Fruit fly (Drosophila melanogaster) whole organism, embryonic: ENCODE measurements around the gene Tsp96F.
A peak's percentile ranks its signal among the peaks of the same experiment; 100 is the strongest.

Source experiments
- Atf3 ChIP-seq: fragments of 200-800 bp; sonication (Bioruptor generic); optimal IDR thresholded peaks from 3 replicates; lab custom pipeline; 2016; ENCODE audit warnings: missing biosample characterization, missing genetic modification characterization
- CG12299 ChIP-seq: fragments of 200-800 bp; sonication (Bioruptor generic); optimal IDR thresholded peaks from 2 replicates; lab custom pipeline; 2018; ENCODE audit warnings: missing biosample characterization, mild to moderate bottlenecking, missing genetic modification characterization
- CG13123 ChIP-seq: fragments of 200-800 bp; sonication (Bioruptor generic); optimal IDR thresholded peaks from 2 replicates; lab custom pipeline; 2016; ENCODE audit warnings: missing biosample characterization, missing genetic modification characterization
- CG13296 ChIP-seq: fragments of 200-800 bp; sonication (Bioruptor generic); optimal IDR thresholded peaks from 3 replicates; lab custom pipeline; 2018; ENCODE audit warnings: missing biosample characterization, mild to moderate bottlenecking, missing genetic modification characterization
- CG13624 ChIP-seq: fragments of 200-800 bp; sonication (Bioruptor generic); optimal IDR thresholded peaks from 2 replicates; lab custom pipeline; 2016; ENCODE audit warnings: missing biosample characterization, missing genetic modification characterization
- CG15479 ChIP-seq: fragments of 200-800 bp; sonication (Bioruptor generic); optimal IDR thresholded peaks from 3 replicates; lab custom pipeline; 2019; ENCODE audit warnings: missing biosample characterization, mild to moderate bottlenecking, missing genetic modification characterization, moderate library complexity
- CG1603 ChIP-seq: fragments of 200-800 bp; sonication (Bioruptor generic); optimal IDR thresholded peaks from 2 replicates; lab custom pipeline; 2019; ENCODE audit warnings: missing biosample characterization, mild to moderate bottlenecking, missing genetic modification characterization, moderate library complexity
- CG16779 ChIP-seq: fragments of 200-800 bp; sonication (Bioruptor generic); IDR thresholded peaks from 2 replicates; pipeline ENCODE4 v1.3.6; 2022; ENCODE audit warnings: missing biosample characterization, missing genetic modification characterization
- CG16813 ChIP-seq: fragments of 200-800 bp; sonication (Bioruptor generic); IDR thresholded peaks from 3 replicates; pipeline ENCODE4 v1.3.6; 2022; ENCODE audit warnings: missing biosample characterization, missing genetic modification characterization; ENCODE audit not compliant: partially characterized antibody
- CG17802 ChIP-seq: fragments of 200-800 bp; sonication (Bioruptor generic); optimal IDR thresholded peaks from 2 replicates; lab custom pipeline; 2018; ENCODE audit warnings: missing biosample characterization, mild to moderate bottlenecking, missing genetic modification characterization, moderate library complexity
- CG1832 ChIP-seq: fragments of 200-800 bp; sonication (Bioruptor generic); optimal IDR thresholded peaks from 2 replicates; lab custom pipeline; 2017; ENCODE audit warnings: missing biosample characterization, mild to moderate bottlenecking, missing genetic modification characterization, inconsistent platforms
- CG18476 ChIP-seq: fragments of 200-800 bp; sonication (Bioruptor generic); optimal IDR thresholded peaks from 2 replicates; lab custom pipeline; 2016; ENCODE audit warnings: missing biosample characterization, mild to moderate bottlenecking, missing genetic modification characterization
- CG2120 ChIP-seq: fragments of 200-800 bp; sonication (Bioruptor generic); optimal IDR thresholded peaks from 3 replicates; lab custom pipeline; 2016; ENCODE audit warnings: missing biosample characterization, missing genetic modification characterization
- CG4328 ChIP-seq: fragments of 200-800 bp; sonication (Bioruptor generic); optimal IDR thresholded peaks from 3 replicates; lab custom pipeline; 2017; ENCODE audit warnings: missing biosample characterization, missing genetic modification reagents, missing genetic modification characterization
- CG4820 ChIP-seq: fragments of 200-800 bp; sonication (Bioruptor generic); optimal IDR thresholded peaks from 3 replicates; lab custom pipeline; 2016; ENCODE audit warnings: missing biosample characterization, missing genetic modification characterization
- CG7271 ChIP-seq: fragments of 200-800 bp; sonication (Bioruptor generic); optimal IDR thresholded peaks from 2 replicates; lab custom pipeline; 2018; ENCODE audit warnings: missing biosample characterization, mild to moderate bottlenecking, missing genetic modification characterization, moderate library complexity
- CTCF ChIP-seq: fragments of 200-800 bp; sonication (Bioruptor generic); optimal IDR thresholded peaks from 2 replicates; lab custom pipeline; 2017; ENCODE audit warnings: missing biosample characterization, mild to moderate bottlenecking, missing genetic modification characterization, moderate library complexity
- D19B ChIP-seq: fragments of 200-800 bp; sonication (Bioruptor generic); optimal IDR thresholded peaks from 2 replicates; lab custom pipeline; 2017; ENCODE audit warnings: missing biosample characterization, mild to moderate bottlenecking, missing genetic modification characterization
- Dbx ChIP-seq: fragments of 200-800 bp; sonication (Bioruptor generic); IDR thresholded peaks from 3 replicates; pipeline ENCODE4 v1.3.6; 2022; ENCODE audit warnings: missing biosample characterization, missing genetic modification characterization
- E2f2 ChIP-seq: fragments of 200-800 bp; sonication (Bioruptor generic); IDR thresholded peaks from 2 replicates; pipeline ENCODE4 v1.3.6; 2022; ENCODE audit warnings: missing biosample characterization, missing genetic modification characterization
- ERR ChIP-seq: fragments of 200-800 bp; sonication (Bioruptor generic); optimal IDR thresholded peaks from 2 replicates; lab custom pipeline; 2016; ENCODE audit warnings: missing biosample characterization, missing genetic modification characterization
- Ets97D ChIP-seq: fragments of 200-800 bp; sonication (Bioruptor generic); optimal IDR thresholded peaks from 3 replicates; lab custom pipeline; 2016; ENCODE audit warnings: missing biosample characterization, missing genetic modification characterization
- HLHmδ ChIP-seq: fragments of 200-800 bp; sonication (Bioruptor generic); optimal IDR thresholded peaks from 2 replicates; lab custom pipeline; 2018; ENCODE audit warnings: missing biosample characterization, mild to moderate bottlenecking, missing genetic modification characterization, moderate library complexity
- HmgZ ChIP-seq: fragments of 200-800 bp; sonication (Bioruptor generic); optimal IDR thresholded peaks from 2 replicates; lab custom pipeline; 2018; ENCODE audit warnings: missing biosample characterization, mild to moderate bottlenecking, missing genetic modification characterization
- MTF-1 ChIP-seq: fragments of 200-800 bp; sonication (Bioruptor generic); optimal IDR thresholded peaks from 2 replicates; lab custom pipeline; 2018; ENCODE audit warnings: missing biosample characterization, mild to moderate bottlenecking, missing genetic modification characterization, borderline replicate concordance
- NC2α ChIP-seq: fragments of 200-800 bp; sonication (Bioruptor generic); optimal IDR thresholded peaks from 2 replicates; lab custom pipeline; 2016; ENCODE audit warnings: missing biosample characterization, missing genetic modification characterization
- Taf1 ChIP-seq: fragments of 200-800 bp; sonication (Bioruptor generic); IDR thresholded peaks from 2 replicates; pipeline ENCODE4 v1.3.6; 2022; ENCODE audit warnings: missing biosample characterization, missing genetic modification characterization
- Xrp1 ChIP-seq: fragments of 200-800 bp; sonication (Bioruptor generic); IDR thresholded peaks from 2 replicates; pipeline ENCODE4 v1.3.6; 2022; ENCODE audit warnings: missing biosample characterization, missing genetic modification characterization
- amos ChIP-seq: fragments of 200-800 bp; sonication (Bioruptor generic); IDR thresholded peaks from 2 replicates; pipeline ENCODE4 v1.3.6; 2022; ENCODE audit warnings: missing biosample characterization, missing genetic modification characterization; ENCODE audit not compliant: partially characterized antibody
- ash1 ChIP-seq: fragments of 200-800 bp; sonication (Bioruptor generic); optimal IDR thresholded peaks from 2 replicates; lab custom pipeline; 2018; ENCODE audit warnings: missing biosample characterization, mild to moderate bottlenecking, missing genetic modification characterization
- crc ChIP-seq: fragments of 200-800 bp; sonication (Bioruptor generic); optimal IDR thresholded peaks from 2 replicates; lab custom pipeline; 2016; ENCODE audit warnings: missing biosample characterization, missing genetic modification characterization
- crol ChIP-seq: fragments of 200-800 bp; sonication (Bioruptor generic); IDR thresholded peaks from 2 replicates; pipeline ENCODE4 v1.3.6; 2022; ENCODE audit warnings: missing biosample characterization, missing genetic modification characterization
- dmrt99B ChIP-seq: fragments of 200-800 bp; sonication (Bioruptor generic); optimal IDR thresholded peaks from 2 replicates; lab custom pipeline; 2018; ENCODE audit warnings: missing biosample characterization, mild to moderate bottlenecking, missing genetic modification characterization, moderate library complexity
- dpn ChIP-seq, 2 experiments: fragments of 200-800 bp; sonication (Bioruptor generic); optimal IDR thresholded peaks; 3 replicates each; lab custom pipeline; 2016; ENCODE audit warnings: missing biosample characterization in 2 of 2, missing genetic modification characterization in 2 of 2
- ewg ChIP-seq: fragments of 200-800 bp; sonication (Bioruptor generic); optimal IDR thresholded peaks from 3 replicates; lab custom pipeline; 2017; ENCODE audit warnings: mild to moderate bottlenecking, missing biosample characterization, missing genetic modification reagents, missing genetic modification characterization
- fd102C ChIP-seq: fragments of 200-800 bp; sonication (Bioruptor generic); optimal IDR thresholded peaks from 2 replicates; lab custom pipeline; 2018; ENCODE audit warnings: missing biosample characterization, mild to moderate bottlenecking, missing genetic modification characterization, moderate library complexity
- fd96Cb ChIP-seq: fragments of 200-800 bp; sonication (Bioruptor generic); optimal IDR thresholded peaks from 2 replicates; lab custom pipeline; 2018; ENCODE audit warnings: missing biosample characterization, mild to moderate bottlenecking, missing genetic modification characterization, moderate library complexity
- gfzf ChIP-seq: fragments of 200-800 bp; sonication (Bioruptor generic); optimal IDR thresholded peaks from 2 replicates; lab custom pipeline; 2016; ENCODE audit warnings: missing biosample characterization, mild to moderate bottlenecking, missing genetic modification characterization, moderate library complexity
- hb ChIP-seq: fragments of 200-800 bp; sonication (Bioruptor generic); IDR thresholded peaks from 3 replicates; pipeline ENCODE4 v1.3.6; 2022; ENCODE audit warnings: missing biosample characterization, missing genetic modification characterization; ENCODE audit not compliant: partially characterized antibody
- kni ChIP-seq: fragments of 200-800 bp; sonication (Bioruptor generic); optimal IDR thresholded peaks from 3 replicates; lab custom pipeline; 2017; ENCODE audit warnings: mild to moderate bottlenecking, missing biosample characterization, missing genetic modification reagents, missing genetic modification characterization
- lilli ChIP-seq: fragments of 200-800 bp; sonication (Bioruptor generic); optimal IDR thresholded peaks from 3 replicates; lab custom pipeline; 2016; ENCODE audit warnings: missing biosample characterization, missing genetic modification characterization
- odd ChIP-seq: fragments of 200-800 bp; sonication (Bioruptor generic); optimal IDR thresholded peaks from 2 replicates; lab custom pipeline; 2017; ENCODE audit warnings: missing biosample characterization, mild to moderate bottlenecking, missing genetic modification characterization
- pfk ChIP-seq: fragments of 200-800 bp; sonication (Bioruptor generic); optimal IDR thresholded peaks from 2 replicates; lab custom pipeline; 2018; ENCODE audit warnings: missing biosample characterization, mild to moderate bottlenecking, missing genetic modification characterization, moderate library complexity
- phol ChIP-seq: fragments of 200-800 bp; sonication (Bioruptor generic); optimal IDR thresholded peaks from 3 replicates; lab custom pipeline; 2018; ENCODE audit warnings: missing biosample characterization, mild to moderate bottlenecking, missing genetic modification characterization, moderate library complexity
- ranshi ChIP-seq: fragments of 200-800 bp; sonication (Bioruptor generic); IDR thresholded peaks from 2 replicates; pipeline ENCODE4 v1.3.6; 2022; ENCODE audit warnings: missing biosample characterization, missing genetic modification characterization
- slp2 ChIP-seq: fragments of 200-800 bp; sonication (Bioruptor generic); optimal IDR thresholded peaks from 2 replicates; lab custom pipeline; 2016; ENCODE audit warnings: missing biosample characterization, missing genetic modification characterization
- tin ChIP-seq: fragments of 200-800 bp; sonication (Bioruptor generic); optimal IDR thresholded peaks from 3 replicates; lab custom pipeline; 2016; ENCODE audit warnings: missing biosample characterization, missing genetic modification characterization
- unc-4 ChIP-seq: fragments of 200-800 bp; sonication (Bioruptor generic); IDR thresholded peaks from 2 replicates; pipeline ENCODE4 v1.3.6; 2022; ENCODE audit warnings: missing biosample characterization, missing genetic modification characterization; ENCODE audit not compliant: partially characterized antibody
- vfl ChIP-seq: fragments of 200-800 bp; sonication (Bioruptor generic); optimal IDR thresholded peaks from 2 replicates; lab custom pipeline; 2016; ENCODE audit warnings: missing biosample characterization, missing genetic modification characterization
- wor ChIP-seq: fragments of 200-800 bp; sonication (Bioruptor generic); IDR thresholded peaks from 2 replicates; pipeline ENCODE4 v1.3.6; 2022; ENCODE audit warnings: missing biosample characterization, missing genetic modification characterization
- z ChIP-seq: fragments of 200-800 bp; sonication (Bioruptor generic); IDR thresholded peaks from 3 replicates; pipeline ENCODE4 v1.3.6; 2022; ENCODE audit warnings: missing biosample characterization, missing genetic modification characterization
- zfh1 ChIP-seq: fragments of 200-800 bp; sonication (Bioruptor generic); IDR thresholded peaks from 3 replicates; pipeline ENCODE4 v1.3.6; 2022; ENCODE audit warnings: missing biosample characterization, missing genetic modification characterization

The Tsp96F gene

DNA sequence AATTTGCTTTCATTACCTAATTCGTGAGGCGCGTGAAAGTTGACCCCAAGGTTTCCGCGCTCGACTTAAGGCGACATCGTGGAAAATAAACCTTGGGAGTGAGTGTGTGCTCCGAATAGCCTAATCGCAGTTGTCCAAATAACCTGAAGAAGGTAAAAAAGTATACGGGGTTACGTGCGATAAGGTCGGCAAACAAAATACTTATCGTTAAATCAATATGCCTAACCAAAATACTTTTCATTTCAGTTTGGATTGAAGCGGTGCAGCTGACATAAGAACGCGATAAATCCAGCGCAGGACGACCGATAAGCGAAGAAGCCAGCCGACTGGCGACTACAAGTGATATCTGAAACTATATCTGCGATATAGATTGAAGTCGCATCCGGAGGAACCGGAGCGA, 3.9 kb upstream of the Tsp96F start (continued):
- TF ChIP-seq kni (GFP tag; lab: Kevin White, UChicago) = peak; percentile 90
- 0 out of 2 replicates have a peak, but pooled peaks have one; percentile 27 for TF ChIP-seq E2f2 (GFP tag; lab: Robert Waterston, UW)
- no peak for TF ChIP-seq CG1832
- TF ChIP-seq CG16813 (GFP tag; lab: Robert Waterston, UW) = no peak
- TF ChIP-seq gfzf (GFP tag; lab: Kevin White, UChicago) = no peak
- TF ChIP-seq CG13296 (GFP tag; lab: Kevin White, UChicago) = no peak
- no peak for TF ChIP-seq D19B
- TF ChIP-seq MTF-1 = peak; percentile 73
- no peak for TF ChIP-seq dmrt99B (tag; lab: Kevin White, UChicago)
- TF ChIP-seq Dbx (GFP tag; lab: Robert Waterston, UW) = no peak
- TF ChIP-seq CG18476 = no peak
- TF ChIP-seq slp2 (GFP tag; lab: Kevin White, UChicago) = no peak
- no peak for TF ChIP-seq CG2120
- no peak for TF ChIP-seq ranshi (GFP tag; lab: Robert Waterston, UW)
- no peak for TF ChIP-seq lilli (GFP tag; lab: Kevin White, UChicago)
- no peak for TF ChIP-seq hb
- peak; percentile 59 for TF ChIP-seq odd
- no peak for TF ChIP-seq CG4328 (GFP tag; lab: Kevin White, UChicago)
- peak; percentile 64 for TF ChIP-seq HLHmδ
- TF ChIP-seq Atf3 (GFP tag; lab: Kevin White, UChicago) = no peak
- peak; percentile 58 for TF ChIP-seq CG1603 (tag; lab: Kevin White, UChicago)
- TF ChIP-seq pfk (GFP tag; lab: Kevin White, UChicago) = peak; percentile 24
- TF ChIP-seq Ets97D = no peak
- TF ChIP-seq phol (tag; lab: Kevin White, UChicago) = no peak
- TF ChIP-seq tin (GFP tag; lab: Kevin White, UChicago) = no peak
- no peak for TF ChIP-seq z (GFP tag; lab: Robert Waterston, UW)
- no peak for TF ChIP-seq CG13123 (GFP tag; lab: Kevin White, UChicago)
- no peak for TF ChIP-seq ash1 (GFP tag; lab: Kevin White, UChicago)
- TF ChIP-seq ewg = no peak
- TF ChIP-seq Xrp1 (GFP tag; lab: Robert Waterston, UW) = peak; percentile 68
- TF ChIP-seq fd102C = peak; percentile 34
- TF ChIP-seq zfh1 (GFP tag; lab: Robert Waterston, UW) = no peak
- TF ChIP-seq vfl (GFP tag; lab: Kevin White, UChicago) = no peak
- no peak for TF ChIP-seq CG4820 (GFP tag; lab: Kevin White, UChicago)
- TF ChIP-seq fd96Cb (tag; lab: Kevin White, UChicago) = no peak
- TF ChIP-seq HmgZ (tag; lab: Kevin White, UChicago) = peak; percentile 34
- TF ChIP-seq CG17802 (tag; lab: Kevin White, UChicago) = no peak
- no peak for TF ChIP-seq crc (GFP tag; lab: Kevin White, UChicago)
- TF ChIP-seq CG13624 (GFP tag; lab: Kevin White, UChicago) = no peak
- TF ChIP-seq CG15479 (GFP tag; lab: Kevin White, UChicago) = peak; percentile 30
- TF ChIP-seq CTCF (GFP tag; lab: Kevin White, UChicago) = no peak
- TF ChIP-seq NC2α = no peak
- TF ChIP-seq crol (GFP tag; lab: Robert Waterston, UW) = no peak
- TF ChIP-seq ERR = no peak
- no peak for TF ChIP-seq amos (GFP tag; lab: Robert Waterston, UW)
- no peak for TF ChIP-seq unc-4 (GFP tag; lab: Robert Waterston, UW)
- no peak for TF ChIP-seq CG12299 (tag; lab: Kevin White, UChicago)
- TF ChIP-seq CG7271 (tag; lab: Kevin White, UChicago) = no peak
- no peak for TF ChIP-seq wor
- no peak for TF ChIP-seq CG16779 (GFP tag; lab: Robert Waterston, UW)
- TF ChIP-seq Taf1 = no peak
- TF ChIP-seq dpn (GFP tag; optimal IDR thresholded peaks at IDR 0.05; lab: Kevin White, UChicago) = no peak
